Worm (Caenorhabditis elegans) whole organism, late embryonic: Measurements from ENCODE around the gene R148.5.

Source experiments
- F13H6.1 ChIP-seq: sonication (generic microtip); optimal IDR thresholded peaks from 2 replicates; lab custom pipeline; 2016; ENCODE audit warnings: missing genetic modification characterization, missing compliant biosample characterization
- ahr-1 ChIP-seq: sonication (generic microtip); optimal IDR thresholded peaks from 2 replicates; lab custom pipeline; 2016; ENCODE audit warnings: missing genetic modification characterization, missing compliant biosample characterization
- ceh-18 ChIP-seq: sonication (generic microtip); optimal IDR thresholded peaks from 2 replicates; lab custom pipeline; 2016; ENCODE audit warnings: missing genetic modification characterization, missing compliant biosample characterization
- ceh-19 ChIP-seq: fragments of 200-800 bp; sonication (Bioruptor generic); optimal IDR thresholded peaks from 2 replicates; lab custom pipeline; 2018; ENCODE audit warnings: mild to moderate bottlenecking, missing genetic modification characterization, missing compliant biosample characterization
- lin-11 ChIP-seq: fragments of 200-800 bp; sonication (Bioruptor generic); optimal IDR thresholded peaks from 2 replicates; lab custom pipeline; 2018; ENCODE audit warnings: mild to moderate bottlenecking, missing genetic modification characterization, missing compliant biosample characterization
- nhr-11 ChIP-seq: fragments of 150-350 bp; optimal IDR thresholded peaks from 2 replicates; lab custom pipeline; 2014; ENCODE audit warnings: missing biosample characterization, missing genetic modification characterization
- npax-4 ChIP-seq: sonication (generic microtip); optimal IDR thresholded peaks from 2 replicates; lab custom pipeline; 2016; ENCODE audit warnings: missing genetic modification characterization, missing compliant biosample characterization
- odd-2 ChIP-seq: sonication (generic microtip); optimal IDR thresholded peaks from 2 replicates; lab custom pipeline; 2017; ENCODE audit warnings: antibody characterized with exemption, mild to moderate bottlenecking, missing genetic modification characterization, missing compliant biosample characterization
- sox-4 ChIP-seq: sonication (generic microtip); optimal IDR thresholded peaks from 2 replicates; lab custom pipeline; 2017; ENCODE audit warnings: mild to moderate bottlenecking, missing genetic modification characterization, inconsistent platforms, missing compliant biosample characterization

DNA sequence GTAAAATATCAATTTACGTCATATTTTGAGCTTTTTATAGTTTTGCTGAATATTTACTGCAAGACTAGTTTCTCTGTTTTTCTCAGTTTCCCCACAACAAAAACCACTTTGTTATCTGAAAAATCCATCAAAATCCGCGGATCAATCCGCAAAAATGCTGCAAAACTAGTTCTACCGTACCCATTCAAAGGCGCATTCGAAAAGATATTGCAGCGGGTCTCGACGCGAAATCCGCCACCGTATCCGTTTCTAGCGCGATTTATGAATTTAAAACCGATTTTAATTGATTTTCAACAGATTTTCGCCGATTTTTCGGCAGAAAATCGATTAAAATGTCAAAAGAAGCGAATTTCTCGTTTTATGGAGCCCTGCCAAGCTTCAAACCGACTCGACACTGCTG lies 5.9 kb downstream of the R148.5 start, which contains the start of gene R148.4:
- TF ChIP-seq ceh-19 (GFP tag; lab: Kevin White, UChicago): no peak
- no peak for TF ChIP-seq npax-4 (tag; lab: Kevin White, UChicago)
- no peak for TF ChIP-seq odd-2 (tag; lab: Kevin White, UChicago)
- no peak for TF ChIP-seq ahr-1
- TF ChIP-seq F13H6.1 (tag; lab: Kevin White, UChicago): no peak
- no peak for TF ChIP-seq sox-4
- TF ChIP-seq nhr-11: no peak
- TF ChIP-seq ceh-18: no peak
- no peak for TF ChIP-seq lin-11 (tag; lab: Kevin White, UChicago)
